Worm (Caenorhabditis elegans) whole organism, late embryonic: ENCODE measurements around the gene fbxb-96.

ENCODE experiments used
- eyg-1 ChIP-seq: sonication (generic microtip); optimal IDR thresholded peaks from 2 replicates; lab custom pipeline; 2016; ENCODE audit warnings: missing genotype, missing genetic modification characterization, missing compliant biosample characterization
- nhr-11 ChIP-seq: fragments of 150-350 bp; optimal IDR thresholded peaks from 2 replicates; lab custom pipeline; 2014; ENCODE audit warnings: missing biosample characterization, missing genetic modification characterization

- TF ChIP-seq nhr-11 (no peak), eyg-1 (tag; lab: Kevin White, UChicago) (no peak)
Measured at ce11 chrII:1830182-1830682, 20.0 kb downstream of the fbxb-96 start, which contains the start of gene math-40.
